Worm (Caenorhabditis elegans): ENCODE measurements around the gene attf-4.
A peak's percentile ranks its signal among the peaks of the same experiment; 100 is the strongest.

The attf-4 gene

DNA sequence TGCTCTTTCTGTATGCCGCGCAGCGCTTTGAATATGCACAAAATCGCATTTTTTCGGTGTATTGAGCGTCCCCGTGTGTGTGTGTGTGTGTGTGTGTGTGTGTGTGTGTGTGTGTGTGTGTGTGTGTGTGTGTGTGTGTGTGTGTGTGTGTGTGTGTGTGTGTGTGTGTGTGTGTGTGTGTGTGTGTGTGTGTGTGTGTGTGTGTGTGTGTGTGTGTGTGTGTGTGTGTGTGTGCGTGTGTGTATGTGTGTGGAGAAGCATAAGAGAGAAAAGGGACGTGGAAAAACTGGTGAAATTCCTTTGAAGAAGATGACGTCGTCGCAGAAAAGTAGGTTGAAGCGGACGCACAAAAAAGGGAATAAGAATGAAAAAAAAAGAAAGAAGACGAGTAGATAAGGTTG, 53.0 kb downstream of the attf-4 start (continued):
- peak; percentile 26; the same call in 1 of the 2 replicates for TF ChIP-seq nhr-42 (GFP tag; IDR thresholded peaks at IDR 0.05)
- peak; percentile 40; the same call in 1 of the 2 replicates for TF ChIP-seq dmd-8 (GFP tag; IDR thresholded peaks at IDR 0.05)
- peak; percentile 46 for TF ChIP-seq hlh-30 (tag; optimal IDR thresholded peaks at IDR 0.05; ENCODE audit: insufficient read depth)

DNA sequence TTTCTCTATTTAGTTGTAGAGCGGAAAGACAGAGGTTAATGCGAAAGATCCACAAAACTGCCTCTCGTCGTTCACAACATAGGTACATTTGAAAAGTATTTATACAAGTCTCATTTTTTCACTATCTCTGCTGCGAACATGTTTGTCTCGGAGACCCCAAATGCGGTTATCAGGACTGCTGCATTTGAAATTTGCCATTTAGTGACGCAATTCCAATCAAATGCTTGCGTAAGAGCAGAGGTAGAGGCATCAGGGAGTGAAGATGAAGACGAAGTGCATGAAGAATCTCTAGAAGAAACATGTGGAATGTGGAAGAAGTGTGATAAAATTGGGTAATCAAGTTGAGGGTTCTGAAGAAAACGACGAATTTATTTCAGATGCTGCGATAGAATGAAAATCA, 53.7 kb downstream of the attf-4 start:
- TF ChIP-seq unc-62 (GFP tag; optimal IDR thresholded peaks at IDR 0.05 in 1 of 2) (peak in 1 of 2 experiments; percentile 73), unc-62 (tag; optimal IDR thresholded peaks at IDR 0.05) (no peak), nhr-28 (tag; optimal IDR thresholded peaks at IDR 0.05) (peak; percentile 27), D1046.2 (GFP tag; IDR thresholded peaks at IDR 0.05) (no peak), F44E2.7 (GFP tag; IDR thresholded peaks at IDR 0.05) (no peak), nhr-42 (GFP tag; IDR thresholded peaks at IDR 0.05) (no peak), lsy-2 (tag; optimal IDR thresholded peaks at IDR 0.05) (no peak), ama-1 (optimal IDR thresholded peaks at IDR 0.05) (no peak), pqm-1 (tag; optimal IDR thresholded peaks at IDR 0.05) (peak; percentile 28)

Measured in whole organism, L4 larva.